Fruit fly (Drosophila melanogaster) Kc167 (cell line): ENCODE measurements around the gene CG14857.

Experiments used
- Myc ChIP-seq: fragments of >200 bp; optimal IDR thresholded peaks from 2 replicates; lab custom pipeline; 2017; ENCODE audit warnings: missing external identifiers
- Sin3A ChIP-seq: fragments of >200 bp; optimal IDR thresholded peaks from 2 replicates; lab custom pipeline; 2018; ENCODE audit warnings: missing external identifiers
- h ChIP-seq: fragments of >200 bp; optimal IDR thresholded peaks from 3 replicates; lab custom pipeline; 2018; ENCODE audit warnings: missing external identifiers
- insv ChIP-seq: fragments of >200 bp; optimal IDR thresholded peaks from 3 replicates; lab custom pipeline; 2018; ENCODE audit warnings: missing external identifiers
- psq ChIP-seq: fragments of >200 bp; optimal IDR thresholded peaks from 2 replicates; lab custom pipeline; 2017; ENCODE audit warnings: missing external identifiers
- ttk ChIP-seq: sonication (Bioruptor generic); optimal IDR thresholded peaks from 2 replicates; lab custom pipeline; 2017; ENCODE audit warnings: missing external identifiers

The CG14857 gene

DNA sequence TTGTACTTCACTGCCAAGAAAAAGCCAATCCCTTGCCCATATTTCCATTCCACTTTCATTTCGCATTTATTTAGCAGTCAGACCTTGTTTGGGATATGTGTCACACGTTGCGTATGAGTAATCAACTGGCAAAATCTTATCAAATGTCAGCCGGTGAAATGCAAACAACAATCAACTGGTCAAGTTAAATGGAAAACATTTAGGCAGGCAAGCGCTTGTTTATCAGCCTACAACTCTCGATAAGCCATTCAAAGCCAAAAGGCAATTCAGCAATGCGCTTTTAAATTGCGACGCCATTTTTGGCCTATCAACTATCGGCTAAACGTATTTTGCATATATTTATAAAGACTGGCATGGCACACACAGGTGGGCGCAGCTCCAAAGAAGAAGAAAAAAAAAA is 20.8 kb upstream of the CG14857 start:
- TF ChIP-seq psq (lab: Kevin White, UChicago) = no peak
- TF ChIP-seq insv (lab: Kevin White, UChicago) = no peak
- no peak for TF ChIP-seq h (lab: Kevin White, UChicago)
- no peak for TF ChIP-seq Myc

DNA sequence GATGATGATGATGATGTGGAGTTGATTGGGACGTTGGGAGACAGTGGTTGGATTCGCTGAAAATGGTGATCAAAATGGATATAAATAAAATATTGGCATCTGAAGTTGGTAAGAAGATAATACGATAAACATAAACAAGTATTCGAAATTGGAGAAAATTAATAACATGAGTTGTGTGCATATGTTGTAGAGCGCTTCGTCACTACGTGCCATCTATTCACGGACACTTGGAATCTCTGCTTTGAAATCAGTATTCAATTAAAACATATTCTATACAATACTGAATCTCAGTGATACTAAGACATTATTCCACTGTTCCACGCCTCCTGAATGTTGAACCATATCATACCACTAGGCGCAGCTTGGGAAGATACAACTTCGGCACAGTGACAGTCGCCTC is 16.2 kb upstream of the CG14857 start:
- no peak for TF ChIP-seq Myc
- no peak for TF ChIP-seq Sin3A (lab: Kevin White, UChicago)

DNA sequence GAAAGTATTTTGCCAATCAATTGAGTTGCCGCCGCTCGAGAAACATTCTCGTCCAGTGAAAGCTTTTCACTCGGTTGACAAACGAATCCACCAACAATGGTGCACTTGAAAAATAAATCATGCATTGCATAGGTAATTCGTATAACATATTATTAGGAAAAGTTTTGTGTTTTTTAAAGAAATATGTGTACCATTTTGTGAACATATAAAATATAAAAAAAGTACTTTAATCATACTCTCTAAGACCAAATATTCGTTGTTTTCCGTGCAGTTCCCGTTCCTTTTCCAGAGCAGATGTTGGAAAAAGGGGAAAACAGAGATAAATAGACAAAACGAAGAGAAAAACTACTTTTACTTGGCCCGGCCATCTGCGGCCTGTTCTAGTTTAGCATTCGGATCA is 14.9 kb upstream of the CG14857 start:
- TF ChIP-seq Sin3A (lab: Kevin White, UChicago) = no peak
- TF ChIP-seq ttk = no peak
- TF ChIP-seq h (lab: Kevin White, UChicago) = no peak
- TF ChIP-seq psq (lab: Kevin White, UChicago) = no peak
- no peak for TF ChIP-seq Myc
- TF ChIP-seq insv (lab: Kevin White, UChicago) = no peak

dm6 chr3R:14796294-14796693 is 5.3 kb upstream of the CG14857 start, which contains the start of gene CG14855:
Gene CG14855, plus strand, starts transcription at chr3R:14796305.
- TF ChIP-seq ttk = no peak

DNA sequence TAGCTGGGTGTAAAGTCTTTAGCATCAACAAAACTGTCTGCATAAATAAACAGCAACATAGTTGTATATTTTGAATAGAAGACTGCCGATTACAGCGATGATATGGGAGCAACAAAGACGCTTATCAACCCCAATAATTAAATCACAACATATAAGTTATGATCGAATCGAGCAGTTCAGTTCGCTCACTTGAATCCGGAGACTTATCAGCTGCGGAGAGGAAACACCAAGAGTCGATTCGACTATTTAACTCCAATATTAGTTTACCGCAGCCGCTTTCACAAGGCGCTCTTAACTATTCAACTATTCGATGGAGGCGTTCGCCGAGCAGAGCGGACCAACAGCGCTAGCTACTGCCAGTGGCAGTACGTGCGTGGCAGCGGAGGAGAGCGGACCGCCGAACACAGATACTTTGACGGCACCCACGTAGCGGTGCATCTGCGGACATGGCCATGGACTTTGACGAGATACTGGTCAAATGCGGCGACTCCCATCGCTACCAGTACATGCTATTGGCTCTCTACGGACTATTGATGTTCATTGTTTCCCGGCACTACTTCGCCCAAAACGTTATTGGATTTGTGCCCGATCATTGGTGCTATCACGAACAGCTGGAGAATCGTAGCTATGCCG is 2.8 kb upstream of the CG14857 start, which contains the start of gene CG14856:
Gene CG14856 (plus strand): TSS at position 361 of the 633 bp plus-strand sequence.
- no peak for TF ChIP-seq Myc
- no peak for TF ChIP-seq psq (lab: Kevin White, UChicago)
- no peak for TF ChIP-seq Sin3A (lab: Kevin White, UChicago)
- no peak for TF ChIP-seq insv (lab: Kevin White, UChicago)
- no peak for TF ChIP-seq h (lab: Kevin White, UChicago)
- TF ChIP-seq ttk = no peak

DNA sequence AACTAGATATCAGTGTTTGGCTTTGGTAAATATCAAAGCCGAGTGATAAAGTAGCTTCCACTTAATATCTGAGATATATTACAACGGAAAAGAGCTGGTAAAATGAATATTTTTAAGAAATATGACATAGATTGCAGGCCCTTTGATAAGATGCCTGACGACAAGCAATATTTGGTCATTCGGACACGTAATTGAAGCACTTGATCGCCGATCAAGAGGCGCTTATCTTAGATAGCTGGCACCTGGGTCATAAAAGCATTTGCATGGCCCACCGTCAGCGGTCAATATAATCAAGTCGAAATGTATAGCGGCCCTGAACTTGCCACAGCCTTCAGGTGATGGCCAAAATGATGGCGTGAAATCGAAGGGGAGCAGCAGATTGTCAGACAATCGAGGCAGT is 9.1 kb downstream of the CG14857 start:
- no peak for TF ChIP-seq ttk
- no peak for TF ChIP-seq Myc
- TF ChIP-seq h (lab: Kevin White, UChicago) = no peak
- no peak for TF ChIP-seq psq (lab: Kevin White, UChicago)
- no peak for TF ChIP-seq Sin3A (lab: Kevin White, UChicago)
- no peak for TF ChIP-seq insv (lab: Kevin White, UChicago)

DNA sequence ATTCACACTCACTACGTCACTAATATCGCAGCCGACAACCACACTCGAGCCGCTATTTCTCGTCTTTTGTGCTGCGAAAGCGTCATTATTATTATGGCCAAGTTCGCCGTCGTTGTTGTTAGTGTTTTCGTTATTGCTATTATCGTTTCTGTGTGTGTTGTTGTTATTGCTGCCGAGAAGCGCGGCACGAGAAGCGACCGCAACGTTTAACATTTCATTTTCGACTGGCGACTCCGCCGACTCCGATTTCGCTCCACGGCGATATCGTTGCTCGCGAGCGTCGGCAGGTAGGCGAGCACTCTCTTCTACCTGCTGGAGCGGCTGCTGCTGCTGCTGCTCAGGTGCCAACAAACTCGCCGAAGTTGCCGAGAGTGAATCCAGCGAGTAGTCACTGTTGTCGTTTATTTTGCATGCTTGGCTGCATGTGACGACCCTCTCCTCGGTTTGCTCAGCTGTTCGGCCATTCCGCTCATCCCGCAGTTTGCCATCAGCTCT is 16.2 kb downstream of the CG14857 start:
- TF ChIP-seq psq (lab: Kevin White, UChicago) = no peak
- TF ChIP-seq insv (lab: Kevin White, UChicago) = no peak
- no peak for TF ChIP-seq Myc
- TF ChIP-seq Sin3A (lab: Kevin White, UChicago) = no peak
- no peak for TF ChIP-seq ttk
- no peak for TF ChIP-seq h (lab: Kevin White, UChicago)

DNA sequence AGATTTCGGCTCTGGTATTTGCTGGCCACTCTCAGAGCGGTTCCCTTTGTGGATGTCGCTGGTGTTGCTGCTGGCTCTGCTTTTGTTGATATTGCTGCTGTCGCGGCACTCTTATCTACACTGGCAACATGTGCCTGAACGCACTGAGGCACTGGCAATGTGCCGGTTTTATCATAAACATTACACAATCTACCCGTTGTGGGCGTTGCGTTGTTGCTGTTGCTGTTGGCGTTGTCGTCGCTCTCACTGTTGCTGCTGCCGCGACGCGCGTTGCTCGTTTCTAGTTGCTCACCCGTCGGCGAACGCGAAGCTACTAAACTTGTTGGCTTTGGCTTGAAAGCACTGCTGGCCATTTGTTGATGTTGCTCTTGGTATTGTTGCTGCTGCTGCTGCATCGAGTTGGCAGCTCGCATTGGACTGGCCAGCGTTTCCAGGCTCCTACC is 18.2 kb downstream of the CG14857 start:
- TF ChIP-seq Myc (no peak), insv (lab: Kevin White, UChicago) (no peak), h (lab: Kevin White, UChicago) (no peak), psq (lab: Kevin White, UChicago) (no peak), Sin3A (lab: Kevin White, UChicago) (no peak), ttk (no peak)

- TF ChIP-seq Sin3A (lab: Kevin White, UChicago) (no peak), Myc (no peak), psq (lab: Kevin White, UChicago) (no peak), ttk (no peak), h (lab: Kevin White, UChicago) (no peak), insv (lab: Kevin White, UChicago) (no peak)
Measured at dm6 chr3R:14821175-14821574, 19.6 kb downstream of the CG14857 start.

- TF ChIP-seq ttk = no peak
- no peak for TF ChIP-seq insv (lab: Kevin White, UChicago)
- no peak for TF ChIP-seq Sin3A (lab: Kevin White, UChicago)
- no peak for TF ChIP-seq psq (lab: Kevin White, UChicago)
- TF ChIP-seq h (lab: Kevin White, UChicago) = no peak
- no peak for TF ChIP-seq Myc
Measured at dm6 chr3R:14822954-14823353, 21.4 kb downstream of the CG14857 start.

dm6 chr3R:14830262-14830758 is 28.7 kb downstream of the CG14857 start:
- TF ChIP-seq Myc (no peak), Sin3A (lab: Kevin White, UChicago) (no peak), h (lab: Kevin White, UChicago) (no peak), psq (lab: Kevin White, UChicago) (no peak), insv (lab: Kevin White, UChicago) (no peak), ttk (no peak)

dm6 chr3R:14832256-14832655 is 30.7 kb downstream of the CG14857 start:
- TF ChIP-seq ttk (no peak), insv (lab: Kevin White, UChicago) (no peak), Myc (no peak), Sin3A (lab: Kevin White, UChicago) (no peak), h (lab: Kevin White, UChicago) (no peak), psq (lab: Kevin White, UChicago) (no peak)

DNA sequence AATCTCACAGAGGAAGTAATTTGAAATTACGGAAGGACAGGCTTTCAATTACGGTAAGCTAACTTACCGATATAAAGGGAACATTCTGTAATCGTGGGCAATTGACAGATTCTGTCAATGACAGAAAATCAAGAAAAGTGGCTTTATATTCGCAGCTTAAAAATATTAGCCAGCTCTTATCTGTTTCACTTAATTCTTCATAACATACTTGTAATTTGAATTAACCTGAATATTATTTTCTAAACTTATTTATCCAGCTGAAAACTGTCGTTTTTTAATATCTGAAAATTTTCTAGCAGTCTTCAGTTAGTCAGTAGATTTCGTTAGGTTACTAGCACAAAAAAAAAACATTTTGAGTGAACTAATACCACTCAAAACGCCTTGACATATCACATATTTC is 43.2 kb downstream of the CG14857 start, which contains the start of gene CG3610:
Gene CG3610 (plus strand): TSS at position 301 of the 400 bp plus-strand sequence.
- TF ChIP-seq ttk (no peak), h (lab: Kevin White, UChicago) (no peak), Sin3A (lab: Kevin White, UChicago) (no peak), psq (lab: Kevin White, UChicago) (no peak), insv (lab: Kevin White, UChicago) (no peak), Myc (no peak)
